Fruit fly (Drosophila melanogaster): ENCODE results near the gene Acsf2.
A peak's percentile ranks its signal among the peaks of the same experiment; 100 is the strongest.

Acsf2 gene

dm6 chr2L:5326414-5327265, 15.4 kb downstream of the Acsf2 start, which contains the start of the genes Ncoa6 and cype (continued):
- TF ChIP-seq Usf (GFP tag; optimal IDR thresholded peaks at IDR 0.05) (no peak), CG3065 (GFP tag; optimal IDR thresholded peaks at IDR 0.05) (peak; percentile 13), CG17612 (GFP tag; IDR thresholded peaks at IDR 0.05) (no peak), dysf (GFP tag; IDR thresholded peaks at IDR 0.05) (no peak), ems (GFP tag; optimal IDR thresholded peaks at IDR 0.05) (no peak), CG13123 (GFP tag; optimal IDR thresholded peaks at IDR 0.05) (no peak), CG12071 (GFP tag; optimal IDR thresholded peaks at IDR 0.05) (no peak), otp (GFP tag; IDR thresholded peaks at IDR 0.05) (0 out of 3 replicates have a peak, but pooled peaks have one; percentile 40), Dp (GFP tag; optimal IDR thresholded peaks at IDR 0.05) (peak; percentile 6), Scr (GFP tag; IDR thresholded peaks at IDR 0.05; ENCODE audit: partially characterized antibody) (peak; percentile 85), Deaf1 (tag; optimal IDR thresholded peaks at IDR 0.05) (peak; percentile 27), CG6272 (GFP tag; IDR thresholded peaks at IDR 0.05) (0 out of 2 replicates have a peak, but pooled peaks have one; percentile 4), CG6175 (GFP tag; IDR thresholded peaks at IDR 0.05) (no peak), ATbp (GFP tag; optimal IDR thresholded peaks at IDR 0.05) (no peak), nmo (GFP tag; optimal IDR thresholded peaks at IDR 0.05) (peak; percentile 69), BtbVII (GFP tag; optimal IDR thresholded peaks at IDR 0.05) (no peak), tup (GFP tag; optimal IDR thresholded peaks at IDR 0.05) (no peak), z (GFP tag; IDR thresholded peaks at IDR 0.05) (no peak), sob (GFP tag; IDR thresholded peaks at IDR 0.05) (0 out of 2 replicates have a peak, but pooled peaks have one; percentile 40), disco-r (GFP tag; optimal IDR thresholded peaks at IDR 0.05) (no peak), CG10431 (GFP tag; optimal IDR thresholded peaks at IDR 0.05) (peak; percentile 12), CG9817 (tag; optimal IDR thresholded peaks at IDR 0.05) (peak; percentile 63), CG1792 (GFP tag; optimal IDR thresholded peaks at IDR 0.05) (no peak), CG11093 (GFP tag; IDR thresholded peaks at IDR 0.05) (no peak), CG15269 (tag; optimal IDR thresholded peaks at IDR 0.05) (peak; percentile 62), CG17829 (tag; optimal IDR thresholded peaks at IDR 0.05) (peak; percentile 51), E2f2 (GFP tag; IDR thresholded peaks at IDR 0.05) (peak; percentile 34; the same call in 1 of the 2 replicates), nerfin-2 (GFP tag; IDR thresholded peaks at IDR 0.05; ENCODE audit: partially characterized antibody) (no peak; the same call in 1 of the 2 replicates), Oli (tag; optimal IDR thresholded peaks at IDR 0.05) (peak; percentile 38), odd (GFP tag; optimal IDR thresholded peaks at IDR 0.05) (no peak), Chrac-16 (GFP tag; optimal IDR thresholded peaks at IDR 0.05) (peak; percentile 21), sna (GFP tag; IDR thresholded peaks at IDR 0.05; ENCODE audit: partially characterized antibody) (peak; percentile 79), psq (GFP tag; optimal IDR thresholded peaks at IDR 0.05) (peak; percentile 6), CG4854 (GFP tag; optimal IDR thresholded peaks at IDR 0.05) (no peak), HmgD (GFP tag; optimal IDR thresholded peaks at IDR 0.05) (no peak), Sry-β (GFP tag; optimal IDR thresholded peaks at IDR 0.05) (no peak), Oaz (GFP tag; IDR thresholded peaks at IDR 0.05) (no peak), CG43689 (GFP tag; IDR thresholded peaks at IDR 0.05) (no peak), CG13424 (tag; optimal IDR thresholded peaks at IDR 0.05) (peak; percentile 77), croc (GFP tag; conservative IDR thresholded peaks at IDR 0.05) (no peak), Six4 (GFP tag; optimal IDR thresholded peaks at IDR 0.05) (peak; percentile 8), ase (GFP tag; IDR thresholded peaks at IDR 0.05) (no peak), CG11723 (GFP tag; optimal IDR thresholded peaks at IDR 0.05) (no peak), hth (optimal IDR thresholded peaks at IDR 0.05) (no peak), aop (GFP tag; IDR thresholded peaks at IDR 0.05) (no peak), Stat92E (GFP tag; optimal IDR thresholded peaks at IDR 0.05) (no peak), CG11247 (GFP tag; IDR thresholded peaks at IDR 0.05) (peak; percentile 22; the same call in 1 of the 2 replicates), E2f1 (GFP tag; IDR thresholded peaks at IDR 0.05) (peak; percentile 54), Elba2 (GFP tag; optimal IDR thresholded peaks at IDR 0.05) (no peak)

All from whole organism, embryonic.